Fruit fly (Drosophila melanogaster): ENCODE measurements around the gene CG31183.
"Not testable (repeated sequence)": the region's sequence is repeated elsewhere in the genome, so short reads cannot be mapped to it uniquely, and the experiment has no call there.

The CG31183 gene

DNA sequence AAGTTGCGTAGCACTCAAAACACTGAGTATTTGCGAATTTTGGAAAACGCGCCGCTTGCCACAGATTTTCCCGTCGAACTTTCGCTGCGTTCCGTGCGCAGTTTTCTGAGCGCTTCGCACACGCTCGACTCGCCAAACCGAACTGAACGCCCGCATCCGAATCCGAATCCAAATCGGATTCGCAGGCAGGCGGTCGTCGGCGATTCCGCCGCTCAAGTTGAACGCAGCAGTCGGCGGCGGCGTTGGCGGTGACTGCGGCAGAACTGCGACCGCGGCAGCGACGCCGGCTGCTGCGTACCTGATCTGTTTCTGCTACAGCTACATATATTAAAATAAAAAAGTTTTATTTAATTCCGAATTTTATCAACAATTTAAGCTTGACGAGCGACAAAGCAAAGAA, at the start of gene CG31183:
TSS of gene CG31183 (minus strand) at position 329 of the 400 bp plus-strand sequence.
- TF ChIP-seq noc (tag; optimal IDR thresholded peaks at IDR 0.05), result no peak

dm6 chr3R:15925329-15925728, 49.6 kb upstream of the CG31183 start, which contains the start of gene CG34276:
Gene CG34276 (plus strand): TSS chr3R:15925629.
- TF ChIP-seq noc (tag; optimal IDR thresholded peaks at IDR 0.05), result no peak

DNA sequence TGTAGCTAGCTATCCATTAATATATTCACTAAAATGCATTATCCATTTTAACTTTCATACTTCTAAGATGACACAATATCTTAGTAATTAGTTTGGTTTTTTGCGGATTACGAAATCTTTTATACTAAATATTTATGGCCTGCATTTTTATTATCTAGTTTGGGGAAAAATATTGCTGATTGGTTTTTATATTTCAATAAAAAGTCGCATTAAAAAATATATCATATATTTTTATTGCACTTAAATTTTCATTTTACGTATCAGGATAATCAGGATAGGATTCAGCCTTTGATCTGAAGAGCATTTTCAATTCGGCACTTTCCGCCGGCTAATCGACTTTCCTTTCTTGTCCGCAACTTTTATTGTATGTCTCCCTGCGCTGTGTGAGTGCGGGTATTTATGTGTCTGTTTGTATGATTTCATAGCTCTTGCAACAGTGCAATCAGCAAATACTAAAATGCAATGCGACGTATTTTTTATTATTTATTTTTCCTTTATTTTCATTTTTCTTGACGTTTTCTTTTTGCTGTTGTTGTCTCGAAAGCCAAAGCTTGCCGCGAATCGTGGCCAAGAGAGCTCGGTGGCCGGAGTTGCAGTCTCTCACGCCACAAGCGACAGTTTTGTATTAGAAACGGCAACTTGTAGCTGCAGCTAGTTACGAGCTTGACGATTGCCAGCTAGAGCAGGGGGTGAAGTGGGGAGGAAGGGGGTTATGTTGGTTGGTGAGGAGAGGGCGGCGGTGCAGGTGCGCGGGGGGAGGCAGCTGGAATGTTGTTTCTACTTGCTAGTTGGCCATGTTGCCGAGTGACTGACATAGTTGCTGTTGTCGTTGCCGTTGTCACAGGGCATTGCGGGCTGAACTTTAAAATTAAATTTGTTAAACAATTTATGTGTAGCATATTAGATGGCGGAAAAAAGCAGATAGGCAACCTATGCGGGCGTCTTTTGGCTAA, 47.2 kb upstream of the CG31183 start:
- no peak for TF ChIP-seq noc (tag; optimal IDR thresholded peaks at IDR 0.05)

dm6 chr3R:15921747-15922146, 46.0 kb upstream of the CG31183 start:
- no peak for TF ChIP-seq noc (tag; optimal IDR thresholded peaks at IDR 0.05)

- no peak for TF ChIP-seq noc (tag; optimal IDR thresholded peaks at IDR 0.05)
These were observed 45.0 kb upstream of the CG31183 start, which contains the start of gene Fbxl7 for dm6 chr3R:15920751-15921156. Gene Fbxl7 (plus strand): TSS chr3R:15920898.

- no peak for TF ChIP-seq noc (tag; optimal IDR thresholded peaks at IDR 0.05)
These were observed 44.4 kb upstream of the CG31183 start for dm6 chr3R:15920229-15920533.

DNA sequence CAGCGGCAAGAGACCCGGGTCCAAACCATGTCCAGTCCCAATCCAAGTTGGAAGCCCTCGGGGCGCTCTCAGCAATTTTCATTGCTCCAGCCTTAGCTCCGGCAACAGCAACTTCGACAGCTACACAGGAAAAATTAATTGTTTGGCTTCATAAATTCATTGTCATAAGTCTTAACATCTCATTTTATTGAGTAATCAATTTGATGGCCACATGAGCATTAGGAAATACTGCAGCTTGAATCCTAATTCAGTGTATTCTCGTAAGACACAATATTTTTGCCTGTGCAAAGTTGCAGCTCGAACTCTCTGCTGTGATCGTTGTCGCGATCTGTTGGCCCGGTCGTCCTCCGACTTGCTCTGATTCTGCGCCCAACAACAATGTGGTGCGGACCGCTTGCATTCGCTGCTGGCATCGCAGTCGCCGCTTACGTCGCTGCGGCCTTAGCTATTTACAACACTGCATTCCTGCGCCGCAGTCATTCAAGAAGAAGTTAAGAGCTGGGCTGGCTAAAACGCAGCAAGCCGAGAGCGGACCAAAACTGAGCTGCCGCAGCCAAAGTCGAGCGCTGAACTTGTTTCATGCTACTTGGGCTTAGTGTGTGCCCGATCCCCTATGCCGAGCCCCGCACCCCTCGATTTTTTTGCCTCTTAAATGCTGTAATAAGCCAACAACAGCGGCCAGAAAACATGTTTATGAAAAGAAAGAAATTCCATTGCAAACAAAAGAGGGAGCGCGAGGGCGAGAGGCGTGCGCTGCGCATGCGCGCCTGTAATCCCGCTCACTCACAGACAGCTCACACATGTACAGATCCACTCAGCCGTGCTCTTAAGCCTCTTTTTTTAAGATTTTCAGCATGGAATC, 43.9 kb upstream of the CG31183 start:
- no peak for TF ChIP-seq noc (tag; optimal IDR thresholded peaks at IDR 0.05)

- no peak for TF ChIP-seq noc (tag; optimal IDR thresholded peaks at IDR 0.05)
These were observed 42.2 kb upstream of the CG31183 start, which contains the start of gene CG45105 for dm6 chr3R:15917907-15918306. Gene CG45105 (minus strand): TSS chr3R:15918007.

- TF ChIP-seq noc (tag; optimal IDR thresholded peaks at IDR 0.05), result no peak
These were observed 37.5 kb upstream of the CG31183 start for dm6 chr3R:15913231-15913630.

DNA sequence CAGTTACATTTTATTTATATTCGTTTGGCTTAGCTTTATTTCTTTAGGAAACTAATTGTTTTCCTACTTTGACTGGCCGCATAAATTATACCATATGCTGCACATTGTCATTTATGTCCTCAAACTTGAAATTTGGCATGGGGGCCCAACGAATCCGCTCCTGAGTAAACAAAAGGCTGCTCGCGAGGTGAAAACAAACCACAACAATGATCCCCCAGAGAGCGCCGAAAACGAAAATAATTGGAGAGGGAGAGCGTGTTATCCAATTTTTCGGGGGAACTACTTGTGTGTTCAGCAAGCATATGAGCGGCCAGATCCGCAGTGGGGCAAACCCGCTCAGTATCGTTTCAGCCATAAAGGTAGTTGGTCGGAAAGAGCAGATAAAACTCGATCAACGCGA, 32.4 kb upstream of the CG31183 start, which contains the start of gene EndoU:
TSS of gene EndoU (plus strand) at position 301 of the 400 bp plus-strand sequence.
- not testable (repeated sequence) for TF ChIP-seq noc (tag; optimal IDR thresholded peaks at IDR 0.05)

DNA sequence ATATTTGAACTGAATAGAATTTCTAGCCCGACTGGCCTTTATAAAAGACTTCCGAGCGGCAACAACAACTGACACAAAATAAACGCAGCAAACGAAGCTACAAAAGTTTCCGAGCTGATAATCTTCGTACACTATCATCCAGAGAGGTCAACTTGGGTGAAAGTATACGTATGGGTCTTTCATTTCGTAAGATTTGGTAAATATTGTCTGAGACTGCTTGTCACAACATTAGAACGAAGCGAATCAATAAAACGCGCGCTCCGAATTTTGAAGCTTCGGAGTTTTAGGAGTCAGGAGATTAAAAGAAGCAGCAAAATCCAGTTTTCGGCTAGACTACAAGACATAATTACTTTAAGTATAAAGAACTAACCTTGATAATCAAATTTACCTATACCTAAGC, 28.8 kb upstream of the CG31183 start, which contains the start of gene glob1:
TSS of gene glob1 (minus strand) at position 101 of the 400 bp plus-strand sequence.
- not testable (repeated sequence) for TF ChIP-seq noc (tag; optimal IDR thresholded peaks at IDR 0.05)

DNA sequence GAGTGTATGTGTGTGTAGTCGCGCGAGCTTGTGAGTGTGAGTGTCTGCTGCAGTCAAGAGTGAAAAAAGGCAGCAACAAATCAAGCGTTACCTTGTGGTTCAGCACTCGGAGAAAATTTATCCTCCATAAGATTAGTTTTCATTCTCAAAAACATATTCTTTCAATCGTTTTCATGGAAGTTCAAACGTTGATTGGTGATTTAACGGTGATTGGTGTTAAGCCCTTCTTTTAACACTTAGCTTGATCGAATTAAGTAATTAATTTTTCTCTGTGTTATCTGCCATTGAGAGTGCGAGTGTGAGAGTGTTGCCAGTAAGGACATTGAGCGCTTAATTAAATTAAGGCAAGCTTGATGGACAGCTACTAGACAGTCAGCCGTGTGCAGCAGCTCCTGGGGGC, 23.9 kb upstream of the CG31183 start:
- TF ChIP-seq noc (tag; optimal IDR thresholded peaks at IDR 0.05), result no peak

- peak; percentile 37 for TF ChIP-seq noc (tag; optimal IDR thresholded peaks at IDR 0.05)
These were observed 22.6 kb upstream of the CG31183 start for dm6 chr3R:15898302-15898701.

DNA sequence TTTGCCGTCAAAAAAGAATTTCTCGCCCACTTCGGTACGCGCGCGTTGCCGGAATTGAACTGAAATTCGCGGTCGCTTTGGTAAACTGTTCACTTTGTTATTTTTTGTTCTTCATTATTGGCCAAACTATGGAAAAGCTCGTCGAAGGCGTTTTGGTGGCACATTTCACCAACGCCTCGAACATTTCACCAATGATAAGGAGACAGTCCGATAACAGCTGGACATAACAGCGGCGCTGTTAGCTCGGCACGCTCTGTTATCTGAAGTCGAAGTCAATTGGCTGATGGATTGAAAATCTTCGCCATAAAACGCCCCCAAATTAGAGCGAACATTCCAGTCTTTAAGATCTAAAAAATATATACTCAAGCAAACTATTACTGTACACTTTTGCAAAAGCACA, 20.2 kb upstream of the CG31183 start, which contains the start of gene CG14877:
TSS of gene CG14877 (minus strand) at position 101 of the 400 bp plus-strand sequence.
- no peak for TF ChIP-seq noc (tag; optimal IDR thresholded peaks at IDR 0.05)

dm6 chr3R:15891188-15891820, 15.6 kb upstream of the CG31183 start:
- no peak for TF ChIP-seq noc (tag; optimal IDR thresholded peaks at IDR 0.05)

All from whole organism, larva.